Worm (Caenorhabditis elegans): Measurements from ENCODE around the gene lido-13.
A peak's percentile ranks its signal among the peaks of the same experiment; 100 is the strongest.
"Not testable (repeated sequence)": the region's sequence is repeated elsewhere in the genome, so short reads cannot be mapped to it uniquely, and the experiment has no call there.

The lido-13 gene

ce11 chrII:3038453-3038909, 15.6 kb downstream of the lido-13 start, which contains the start of the genes B0454.26 and B0454.5:
B0454.26 (minus strand) TSS chrII:3038553.
B0454.5 (plus strand) TSS chrII:3038859.
- TF ChIP-seq ztf-18 (tag; optimal IDR thresholded peaks at IDR 0.05), result peak; percentile 28
- TF ChIP-seq cebp-2 (GFP tag; IDR thresholded peaks at IDR 0.05), result no peak
- no peak for TF ChIP-seq B0035.1 (tag; optimal IDR thresholded peaks at IDR 0.05)
- no peak for TF ChIP-seq ets-4 (GFP tag; optimal IDR thresholded peaks at IDR 0.05)
- 0 out of 2 replicates have a peak, but pooled peaks have one; percentile 50 for TF ChIP-seq F37B4.10 (GFP tag; IDR thresholded peaks at IDR 0.05)
- TF ChIP-seq attf-3 (GFP tag; conservative IDR thresholded peaks at IDR 0.05), result no peak

- TF ChIP-seq lin-40 (tag; optimal IDR thresholded peaks at IDR 0.05), result peak; percentile 30
- TF ChIP-seq attf-5 (GFP tag; optimal IDR thresholded peaks at IDR 0.05), result peak; percentile 5
- 0 out of 2 replicates have a peak, but pooled peaks have one; percentile 14 for TF ChIP-seq Y95B8A.8 (GFP tag; IDR thresholded peaks at IDR 0.05)
- TF ChIP-seq gei-17 (GFP tag; optimal IDR thresholded peaks at IDR 0.05), result peak; percentile 9
- no peak for TF ChIP-seq nfyb-1 (GFP tag; IDR thresholded peaks at IDR 0.05)
- peak; percentile 89 for TF ChIP-seq ztf-18 (tag; optimal IDR thresholded peaks at IDR 0.05)
- TF ChIP-seq Y79H2A.3 (GFP tag; conservative IDR thresholded peaks at IDR 0.05), result no peak
- peak; percentile 41 for TF ChIP-seq mcd-1 (GFP tag; IDR thresholded peaks at IDR 0.05)
- no peak for TF ChIP-seq Y67H2A.10 (GFP tag; conservative IDR thresholded peaks at IDR 0.05)
- TF ChIP-seq ztf-26 (tag; optimal IDR thresholded peaks at IDR 0.05), result peak; percentile 80
- no peak for TF ChIP-seq rcor-1 (GFP tag; IDR thresholded peaks at IDR 0.05)
- TF ChIP-seq cebp-1 (GFP tag; IDR thresholded peaks at IDR 0.05), result no peak
- peak; percentile 9 for TF ChIP-seq cebp-1 (tag; optimal IDR thresholded peaks at IDR 0.05)
These were observed 17.8 kb downstream of the lido-13 start for ce11 chrII:3036344-3036743.

ce11 chrII:3034914-3035313, 19.2 kb downstream of the lido-13 start:
- TF ChIP-seq hrde-1 (tag; optimal IDR thresholded peaks at IDR 0.05; ENCODE audit: borderline replicate concordance), result no peak
- TF ChIP-seq ekl-4 (GFP tag; IDR thresholded peaks at IDR 0.05), result no peak
- TF ChIP-seq zfh-2 (GFP tag; conservative IDR thresholded peaks at IDR 0.05), result peak; percentile 68
- TF ChIP-seq Y95B8A.8 (GFP tag; IDR thresholded peaks at IDR 0.05), result no peak

- not testable (repeated sequence) for TF ChIP-seq madf-10 (tag; optimal IDR thresholded peaks at IDR 0.05); C06A6.2 (GFP tag; conservative IDR thresholded peaks at IDR 0.05); sptf-2 (GFP tag; optimal IDR thresholded peaks at IDR 0.05)
These were observed 21.6 kb downstream of the lido-13 start, which contains the start of gene B0454.6 for ce11 chrII:3032480-3032879. B0454.6 (plus strand) TSS chrII:3032780.

- peak; percentile 61; the same call in 1 of the 2 replicates for TF ChIP-seq madf-6 (GFP tag; IDR thresholded peaks at IDR 0.05)
- 0 out of 2 replicates have a peak, but pooled peaks have one; percentile 31 for TF ChIP-seq dox-1 (GFP tag; IDR thresholded peaks at IDR 0.05)
- TF ChIP-seq B0261.1 (tag; optimal IDR thresholded peaks at IDR 0.05), result peak; percentile 66
- TF ChIP-seq rpc-1 (optimal IDR thresholded peaks at IDR 0.05), result peak; percentile 26
- peak; percentile 52 for TF ChIP-seq rpc-1 (tag; optimal IDR thresholded peaks at IDR 0.05)
- TF ChIP-seq rcor-1 (GFP tag; IDR thresholded peaks at IDR 0.05), result peak; percentile 37; the same call in 1 of the 2 replicates
- TF ChIP-seq hmg-1.2 (GFP tag; IDR thresholded peaks at IDR 0.05), result peak; percentile 31; the same call in 1 of the 2 replicates
- TF ChIP-seq snpc-4 (GFP tag; optimal IDR thresholded peaks at IDR 0.05), result not testable (repeated sequence)
- peak in 2 of 4 experiments; percentile 39 to 66 for TF ChIP-seq snpc-4 (tag; optimal IDR thresholded peaks at IDR 0.05)
- TF ChIP-seq tbp1 (GFP tag; optimal IDR thresholded peaks at IDR 0.05), result peak; percentile 84
These were observed 22.8 kb downstream of the lido-13 start for ce11 chrII:3031292-3031691.
